Worm (Caenorhabditis elegans): ENCODE data around the gene rga-5.

rga-5 gene

ce11 chrIV:13827586-13827985 lies at the start of gene rga-5:
Gene rga-5, plus strand, starts transcription at chrIV:13827886.
- TF ChIP-seq elt-3 (tag; optimal IDR thresholded peaks at IDR 0.05): no peak
- no peak for TF ChIP-seq aly-2 (tag; optimal IDR thresholded peaks at IDR 0.05)
- no peak for TF ChIP-seq lin-13 (GFP tag; optimal IDR thresholded peaks at IDR 0.05)
- no peak for TF ChIP-seq blmp-1 (tag; optimal IDR thresholded peaks at IDR 0.05)
- no peak for TF ChIP-seq hpl-2 (GFP tag; optimal IDR thresholded peaks at IDR 0.05)
- TF ChIP-seq swsn-7 (tag; optimal IDR thresholded peaks at IDR 0.05): no peak
- no peak for TF ChIP-seq unc-30 (tag; optimal IDR thresholded peaks at IDR 0.05)
- no peak for TF ChIP-seq nhr-28 (tag; optimal IDR thresholded peaks at IDR 0.05)
- no peak for TF ChIP-seq nhr-237 (tag; optimal IDR thresholded peaks at IDR 0.05)

- TF ChIP-seq hpl-2 (GFP tag; optimal IDR thresholded peaks at IDR 0.05) (no peak), lsy-2 (tag; optimal IDR thresholded peaks at IDR 0.05) (peak in 1 of 2 experiments; percentile 36), jun-1 (tag; optimal IDR thresholded peaks at IDR 0.05) (no peak), egl-27 (tag; optimal IDR thresholded peaks at IDR 0.05) (no peak), snpc-4 (tag; optimal IDR thresholded peaks at IDR 0.05) (no peak), nhr-85 (tag) (peak; percentile 64)
Observed at ce11 chrIV:13778710-13779109, 49.0 kb upstream of the rga-5 start, which contains the start of gene gly-10. Gene gly-10, plus strand, starts transcription at chrIV:13779096.

ce11 chrIV:13782319-13782718 lies 45.4 kb upstream of the rga-5 start:
- TF ChIP-seq C16A3.4 (tag; optimal IDR thresholded peaks at IDR 0.05) (no peak), nhr-90 (tag; optimal IDR thresholded peaks at IDR 0.05; ENCODE audit: poor library complexity) (no peak), aha-1 (tag; optimal IDR thresholded peaks at IDR 0.05) (no peak), Y116A8C.19 (tag; optimal IDR thresholded peaks at IDR 0.05; ENCODE audit: borderline replicate concordance) (no peak), lsy-2 (tag; optimal IDR thresholded peaks at IDR 0.05) (no peak), blmp-1 (tag; optimal IDR thresholded peaks at IDR 0.05) (no peak), nhr-237 (tag; optimal IDR thresholded peaks at IDR 0.05) (no peak), snpc-4 (tag; optimal IDR thresholded peaks at IDR 0.05) (no peak)

- peak; percentile 16 for TF ChIP-seq xbp-1 (tag; optimal IDR thresholded peaks at IDR 0.05)
- TF ChIP-seq zip-4 (GFP tag; optimal IDR thresholded peaks at IDR 0.05): no peak
- peak; percentile 40 to 59 for TF ChIP-seq lin-35 (GFP tag; optimal IDR thresholded peaks at IDR 0.05)
- no peak for TF ChIP-seq nhr-85 (tag)
- TF ChIP-seq lsy-2 (tag; optimal IDR thresholded peaks at IDR 0.05): peak; percentile 60 to 73
- TF ChIP-seq F16B12.6 (tag; optimal IDR thresholded peaks at IDR 0.05): peak; percentile 33
- TF ChIP-seq efl-1 (optimal IDR thresholded peaks at IDR 0.05): peak; percentile 34 to 40
- peak; percentile 50 to 88 for TF ChIP-seq efl-1 (GFP tag; optimal IDR thresholded peaks at IDR 0.05 in 1 of 2)
- TF ChIP-seq hlh-17 (GFP tag; optimal IDR thresholded peaks at IDR 0.05; ENCODE audit: borderline replicate concordance): no peak
- TF ChIP-seq unc-130 (tag; optimal IDR thresholded peaks at IDR 0.05): peak; percentile 1
- TF ChIP-seq isw-1 (GFP tag; IDR thresholded peaks at IDR 0.05): no peak; the same call in 1 of the 2 replicates
- TF ChIP-seq skn-1 (tag; optimal IDR thresholded peaks at IDR 0.05): peak; percentile 42
- TF ChIP-seq ceh-90 (tag; optimal IDR thresholded peaks at IDR 0.05): peak; percentile 72
- peak; percentile 0 for TF ChIP-seq dsc-1 (tag; optimal IDR thresholded peaks at IDR 0.05)
- TF ChIP-seq fkh-4 (tag; optimal IDR thresholded peaks at IDR 0.05; ENCODE audit: borderline replicate concordance): peak; percentile 44
- TF ChIP-seq nhr-84 (tag; optimal IDR thresholded peaks at IDR 0.05): no peak
- TF ChIP-seq swsn-7 (tag; optimal IDR thresholded peaks at IDR 0.05): no peak
- TF ChIP-seq lin-13 (GFP tag; optimal IDR thresholded peaks at IDR 0.05): peak; percentile 39
- peak; percentile 27 for TF ChIP-seq elt-2 (tag; optimal IDR thresholded peaks at IDR 0.05)
- no peak for TF ChIP-seq unc-62 (GFP tag; optimal IDR thresholded peaks at IDR 0.05)
- peak; percentile 59 for TF ChIP-seq snu-23 (GFP tag; optimal IDR thresholded peaks at IDR 0.05)
- TF ChIP-seq nhr-20 (tag; optimal IDR thresholded peaks at IDR 0.05): peak; percentile 44
- peak; percentile 49 for TF ChIP-seq nhr-47 (tag; optimal IDR thresholded peaks at IDR 0.05)
- TF ChIP-seq tbx-2 (tag; optimal IDR thresholded peaks at IDR 0.05): peak; percentile 41
- peak; percentile 77 for TF ChIP-seq lir-3 (tag; optimal IDR thresholded peaks at IDR 0.05; ENCODE audit: poor library complexity)
- peak; percentile 64 for TF ChIP-seq lin-14 (GFP tag; optimal IDR thresholded peaks at IDR 0.05)
- no peak for TF ChIP-seq pqm-1 (tag; optimal IDR thresholded peaks at IDR 0.05)
- peak; percentile 76 for TF ChIP-seq rnt-1 (tag; optimal IDR thresholded peaks at IDR 0.05)
- no peak for TF ChIP-seq C04F5.9 (tag; optimal IDR thresholded peaks at IDR 0.05)
- no peak for TF ChIP-seq efl-3 (GFP tag; optimal IDR thresholded peaks at IDR 0.05)
- no peak for TF ChIP-seq mef-2 (tag; optimal IDR thresholded peaks at IDR 0.05)
- TF ChIP-seq nhr-28 (tag; optimal IDR thresholded peaks at IDR 0.05): no peak
- peak; percentile 22 for TF ChIP-seq nhr-90 (tag; optimal IDR thresholded peaks at IDR 0.05; ENCODE audit: poor library complexity)
- no peak for TF ChIP-seq nhr-237 (tag; optimal IDR thresholded peaks at IDR 0.05)
Observed at ce11 chrIV:13783237-13784012, 44.3 kb upstream of the rga-5 start, which contains the start of gene iscu-1. Gene iscu-1, plus strand, starts transcription at chrIV:13783962.

Measured in whole organism, L1 larva.